Fruit fly (Drosophila melanogaster) whole organism, wandering third instar larva: ENCODE data around the gene Pde6.
A peak's percentile ranks its signal among the peaks of the same experiment; 100 is the strongest.

Experiments used
- CG32264 ChIP-seq: fragments of 200-800 bp; sonication (Bioruptor generic); optimal IDR thresholded peaks from 2 replicates; lab custom pipeline; 2016; ENCODE audit warnings: missing biosample characterization, missing genetic modification characterization
- HLH106 ChIP-seq: fragments of 200-800 bp; optimal IDR thresholded peaks from 3 replicates; lab custom pipeline; 2019; ENCODE audit warnings: missing biosample characterization, mild to moderate bottlenecking, missing genetic modification characterization, moderate library complexity
- Hnf4 ChIP-seq: fragments of 200-800 bp; sonication (Bioruptor generic); optimal IDR thresholded peaks from 2 replicates; lab custom pipeline; 2016; ENCODE audit warnings: missing biosample characterization, mild to moderate bottlenecking, missing genetic modification characterization
- Hr78 ChIP-seq: fragments of >200 bp; optimal IDR thresholded peaks from 2 replicates; lab custom pipeline; 2017; ENCODE audit warnings: missing biosample characterization, missing genetic modification characterization
- fru ChIP-seq: fragments of 200-800 bp; sonication (Bioruptor generic); optimal IDR thresholded peaks from 3 replicates; lab custom pipeline; 2016; ENCODE audit warnings: missing biosample characterization, mild to moderate bottlenecking, missing genetic modification characterization
- h ChIP-seq: fragments of 200-800 bp; sonication (Bioruptor generic); optimal IDR thresholded peaks from 3 replicates; lab custom pipeline; 2016; ENCODE audit warnings: missing biosample characterization, mild to moderate bottlenecking, missing genetic modification characterization
- lola ChIP-seq: fragments of >200 bp; optimal IDR thresholded peaks from 2 replicates; lab custom pipeline; 2017; ENCODE audit warnings: missing biosample characterization, missing genetic modification characterization
- pan ChIP-seq: fragments of >200 bp; optimal IDR thresholded peaks from 2 replicates; lab custom pipeline; 2017
- psq ChIP-seq: fragments of 200-800 bp; sonication (Bioruptor generic); optimal IDR thresholded peaks from 3 replicates; lab custom pipeline; 2017; ENCODE audit warnings: missing biosample characterization, mild to moderate bottlenecking, missing genetic modification characterization, moderate library complexity
- sage ChIP-seq: fragments of 200-800 bp; sonication (Bioruptor generic); optimal IDR thresholded peaks from 2 replicates; lab custom pipeline; 2016; ENCODE audit warnings: missing biosample characterization, mild to moderate bottlenecking, missing genetic modification characterization
- sv ChIP-seq: fragments of 200-800 bp; sonication (Bioruptor generic); optimal IDR thresholded peaks from 3 replicates; lab custom pipeline; 2016; ENCODE audit warnings: missing biosample characterization, missing genetic modification characterization
- tai ChIP-seq: sonication (Bioruptor generic); optimal IDR thresholded peaks from 2 replicates; lab custom pipeline; 2016; ENCODE audit warnings: missing biosample characterization, missing genetic modification characterization
- usp ChIP-seq: fragments of >200 bp; optimal IDR thresholded peaks from 2 replicates; lab custom pipeline; 2017; ENCODE audit warnings: missing biosample characterization, missing genetic modification characterization
- woc ChIP-seq: sonication (Bioruptor generic); optimal IDR thresholded peaks from 2 replicates; lab custom pipeline; 2016; ENCODE audit warnings: missing biosample characterization, mild to moderate bottlenecking, missing genetic modification characterization

DNA sequence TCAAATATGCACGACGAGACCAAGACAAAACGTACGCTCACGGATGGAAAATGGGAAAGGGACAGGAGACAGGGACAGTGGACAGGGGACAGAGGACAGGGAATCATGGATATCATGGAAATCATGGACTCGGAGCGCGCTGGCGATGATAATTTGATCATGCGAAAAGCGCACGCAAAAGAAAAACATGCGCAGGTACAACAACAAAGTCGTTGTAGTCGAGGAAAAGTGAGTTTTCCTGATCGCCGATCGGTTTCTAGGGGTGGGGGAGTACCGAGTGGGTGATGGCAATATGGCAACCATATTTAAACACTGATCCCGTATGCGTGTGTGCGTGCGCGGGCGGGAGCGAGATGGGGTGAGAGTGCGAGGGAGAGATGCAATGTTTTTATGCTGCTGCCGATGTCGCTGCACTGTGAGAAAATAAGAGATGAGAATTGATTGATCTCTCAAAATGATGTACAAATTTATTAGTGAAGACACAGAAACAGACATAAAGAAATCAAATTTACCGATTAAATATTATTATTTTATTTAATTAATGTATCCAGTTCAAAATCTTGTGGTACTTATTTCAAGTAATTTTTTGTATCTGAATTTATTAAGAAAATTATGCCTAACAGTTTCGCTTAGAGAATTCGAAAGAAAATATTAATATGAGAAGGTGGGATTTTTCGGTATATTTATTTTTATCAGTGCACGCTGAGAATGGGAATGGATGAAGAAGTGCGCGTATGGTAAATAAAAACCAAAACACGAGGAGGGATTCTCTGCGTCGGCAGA is 32.8 kb upstream of the Pde6 start:
- TF ChIP-seq pan (lab: Kevin White, UChicago) (peak; percentile 76), sv (GFP tag; lab: Kevin White, UChicago) (peak; percentile 41), h (GFP tag; lab: Kevin White, UChicago) (peak; percentile 17), tai (no peak), sage (GFP tag; lab: Kevin White, UChicago) (no peak), psq (GFP tag; lab: Kevin White, UChicago) (peak; percentile 18), woc (GFP tag; lab: Kevin White, UChicago) (no peak), CG32264 (no peak), Hnf4 (GFP tag; lab: Kevin White, UChicago) (no peak), lola (GFP tag; lab: Kevin White, UChicago) (no peak), fru (GFP tag; lab: Kevin White, UChicago) (no peak), HLH106 (peak; percentile 14), usp (GFP tag; lab: Kevin White, UChicago) (no peak), Hr78 (GFP tag; lab: Kevin White, UChicago) (no peak)
